Fruit fly (Drosophila melanogaster) whole organism, embryonic: ENCODE measurements around the gene Trim9.

ENCODE experiments used
- Antp ChIP-seq: fragments of 200-800 bp; sonication (Bioruptor generic); optimal IDR thresholded peaks from 3 replicates; lab custom pipeline; 2016; ENCODE audit warnings: missing biosample characterization, missing genetic modification characterization
- Awh ChIP-seq: fragments of 200-800 bp; sonication (Bioruptor generic); IDR thresholded peaks from 2 replicates; pipeline ENCODE4, ENCODE4 v1.3.6; 2022; ENCODE audit warnings: missing biosample characterization, missing genetic modification characterization
- CG10147 ChIP-seq: fragments of 200-800 bp; sonication (Bioruptor generic); optimal IDR thresholded peaks from 2 replicates; lab custom pipeline; 2019; ENCODE audit warnings: missing biosample characterization, mild to moderate bottlenecking, missing genetic modification characterization, moderate library complexity
- CG10267 ChIP-seq: fragments of 200-800 bp; sonication (Bioruptor generic); optimal IDR thresholded peaks from 2 replicates; lab custom pipeline; 2018; ENCODE audit warnings: missing biosample characterization, mild to moderate bottlenecking, missing genetic modification characterization, moderate library complexity
- CG11247 ChIP-seq: fragments of 200-800 bp; sonication (Bioruptor generic); IDR thresholded peaks from 2 replicates; pipeline ENCODE4 v1.3.6; 2022; ENCODE audit warnings: missing biosample characterization, missing genetic modification characterization
- CG11560 ChIP-seq: fragments of 200-800 bp; sonication (Bioruptor generic); IDR thresholded peaks from 3 replicates; pipeline ENCODE4 v1.3.6; 2022; ENCODE audit warnings: missing biosample characterization, missing genetic modification characterization
- CG14050 ChIP-seq: fragments of 200-800 bp; sonication (Bioruptor generic); IDR thresholded peaks from 3 replicates; pipeline ENCODE4 v1.3.6; 2022; ENCODE audit warnings: missing biosample characterization, missing genetic modification characterization
- CG14441 ChIP-seq: fragments of 200-800 bp; sonication (Bioruptor generic); IDR thresholded peaks from 2 replicates; pipeline ENCODE4 v1.3.6; 2022; ENCODE audit warnings: missing biosample characterization, missing genetic modification characterization
- CG14965 ChIP-seq: fragments of 200-800 bp; sonication (Bioruptor generic); optimal IDR thresholded peaks from 2 replicates; lab custom pipeline; 2016; ENCODE audit warnings: missing biosample characterization, missing genetic modification characterization, borderline replicate concordance
- CG15514 ChIP-seq: fragments of 200-800 bp; sonication (Bioruptor generic); optimal IDR thresholded peaks from 3 replicates; lab custom pipeline; 2017; ENCODE audit warnings: missing biosample characterization, missing genetic modification characterization, mild to moderate bottlenecking, moderate library complexity, missing genetic modification reagents
- CG15601 ChIP-seq: fragments of 200-800 bp; sonication (Bioruptor generic); optimal IDR thresholded peaks from 3 replicates; lab custom pipeline; 2019; ENCODE audit warnings: missing biosample characterization, mild to moderate bottlenecking, missing genetic modification characterization, moderate library complexity
- CG16779 ChIP-seq: fragments of 200-800 bp; sonication (Bioruptor generic); IDR thresholded peaks from 2 replicates; pipeline ENCODE4 v1.3.6; 2022; ENCODE audit warnings: missing biosample characterization, missing genetic modification characterization
- CG17361 ChIP-seq: fragments of 200-800 bp; sonication (Bioruptor generic); IDR thresholded peaks from 3 replicates; pipeline ENCODE4 v1.3.6; 2022; ENCODE audit warnings: missing biosample characterization, missing genetic modification characterization
- CG17385 ChIP-seq: fragments of 200-800 bp; sonication (Bioruptor generic); optimal IDR thresholded peaks from 3 replicates; lab custom pipeline; 2018; ENCODE audit warnings: missing biosample characterization, mild to moderate bottlenecking, missing genetic modification characterization
- CG17829 ChIP-seq: fragments of 200-800 bp; optimal IDR thresholded peaks from 2 replicates; lab custom pipeline; 2019; ENCODE audit warnings: missing biosample characterization, mild to moderate bottlenecking, missing genetic modification characterization, moderate library complexity
- CG2199 ChIP-seq: fragments of 200-800 bp; sonication (Bioruptor generic); IDR thresholded peaks from 3 replicates; pipeline ENCODE4 v1.3.6; 2022; ENCODE audit warnings: missing biosample characterization, missing genetic modification characterization
- CG31224 ChIP-seq: fragments of 200-800 bp; sonication (Bioruptor generic); IDR thresholded peaks from 2 replicates; pipeline ENCODE4 v1.3.6; 2022; ENCODE audit warnings: missing biosample characterization, missing genetic modification characterization
- CG7372 ChIP-seq: fragments of 200-800 bp; sonication (Bioruptor generic); IDR thresholded peaks from 2 replicates; pipeline ENCODE4 v1.3.6; 2022; ENCODE audit warnings: missing biosample characterization, missing genetic modification characterization
- CG7556 ChIP-seq: fragments of 200-800 bp; sonication (Bioruptor generic); optimal IDR thresholded peaks from 2 replicates; lab custom pipeline; 2017; ENCODE audit warnings: missing biosample characterization, mild to moderate bottlenecking, missing genetic modification characterization
- CG9817 ChIP-seq: fragments of 200-800 bp; sonication (Bioruptor generic); optimal IDR thresholded peaks from 2 replicates; lab custom pipeline; 2018; ENCODE audit warnings: missing biosample characterization, mild to moderate bottlenecking, missing genetic modification characterization, moderate library complexity
- CG9932 ChIP-seq: fragments of 200-800 bp; sonication (Bioruptor generic); IDR thresholded peaks from 2 replicates; pipeline ENCODE4 v1.3.6; 2022; ENCODE audit warnings: missing biosample characterization, missing genetic modification characterization
- CkIIα-i1 ChIP-seq: fragments of 200-800 bp; sonication (Bioruptor generic); IDR thresholded peaks from 2 replicates; pipeline ENCODE4 v1.3.6; 2022; ENCODE audit warnings: missing biosample characterization, missing genetic modification characterization
- Drgx ChIP-seq: fragments of 200-800 bp; sonication (Bioruptor generic); IDR thresholded peaks from 2 replicates; pipeline ENCODE4 v1.3.6; 2022; ENCODE audit warnings: missing biosample characterization, missing genetic modification characterization
- Gug ChIP-seq: fragments of 200-800 bp; sonication (Bioruptor generic); IDR thresholded peaks from 4 replicates; pipeline ENCODE4 v1.3.6; 2022; ENCODE audit warnings: missing biosample characterization, missing genetic modification characterization
- HHEX ChIP-seq: fragments of 200-800 bp; sonication (Bioruptor generic); optimal IDR thresholded peaks from 3 replicates; lab custom pipeline; 2017; ENCODE audit warnings: missing biosample characterization, mild to moderate bottlenecking, missing genetic modification characterization, missing genetic modification reagents
- Myb ChIP-seq: fragments of 200-800 bp; sonication (Bioruptor generic); optimal IDR thresholded peaks from 2 replicates; lab custom pipeline; 2016; ENCODE audit warnings: missing biosample characterization, missing genetic modification characterization
- Oaz ChIP-seq: fragments of 200-800 bp; sonication (Bioruptor generic); IDR thresholded peaks from 2 replicates; pipeline ENCODE4 v1.3.6; 2022; ENCODE audit warnings: missing biosample characterization, missing genetic modification characterization
- Oli ChIP-seq: fragments of 200-800 bp; sonication (Bioruptor generic); optimal IDR thresholded peaks from 2 replicates; lab custom pipeline; 2018; ENCODE audit warnings: missing biosample characterization, mild to moderate bottlenecking, missing genetic modification characterization, moderate library complexity
- Pdp1 ChIP-seq, 2 experiments: fragments of 200-800 bp; sonication (Bioruptor generic); optimal IDR thresholded peaks; 3 replicates each; lab custom pipeline; 2016; ENCODE audit warnings: missing biosample characterization in 2 of 2, missing genetic modification characterization in 2 of 2, mild to moderate bottlenecking in 1 of 2, moderate library complexity in 1 of 2
- Ptx1 ChIP-seq: fragments of 200-800 bp; sonication (Bioruptor generic); IDR thresholded peaks from 2 replicates; pipeline ENCODE4 v1.3.6; 2022; ENCODE audit warnings: missing biosample characterization, missing genetic modification characterization
- Stat92E ChIP-seq, 3 experiments: fragments of >200 bp in 2 of 3; fragments of 200-800 bp in 1 of 3; sonication (Bioruptor generic) in 1 of 3; optimal IDR thresholded peaks; 2 replicates each; lab custom pipeline; 2017 to 2019; ENCODE audit warnings: missing biosample characterization in 3 of 3, missing genetic modification characterization in 3 of 3, mild to moderate bottlenecking in 1 of 3, moderate library complexity in 1 of 3
- ac ChIP-seq: fragments of 200-800 bp; sonication (Bioruptor generic); optimal IDR thresholded peaks from 3 replicates; lab custom pipeline; 2017; ENCODE audit warnings: missing biosample characterization, mild to moderate bottlenecking, missing genetic modification characterization
- bowl ChIP-seq: fragments of 200-800 bp; sonication (Bioruptor generic); IDR thresholded peaks from 2 replicates; pipeline ENCODE4 v1.3.6; 2022; ENCODE audit warnings: missing biosample characterization, missing genetic modification characterization
- danr ChIP-seq: fragments of 200-800 bp; sonication (Bioruptor generic); IDR thresholded peaks from 2 replicates; pipeline ENCODE4 v1.3.6; 2022; ENCODE audit warnings: missing biosample characterization, missing genetic modification characterization
- gfzf ChIP-seq: fragments of 200-800 bp; sonication (Bioruptor generic); optimal IDR thresholded peaks from 2 replicates; lab custom pipeline; 2016; ENCODE audit warnings: missing biosample characterization, mild to moderate bottlenecking, missing genetic modification characterization, moderate library complexity
- gsb ChIP-seq: fragments of 200-800 bp; sonication (Bioruptor generic); IDR thresholded peaks from 2 replicates; pipeline ENCODE4 v1.3.6; 2022; ENCODE audit warnings: missing biosample characterization, missing genetic modification characterization
- hkb ChIP-seq, 2 experiments: fragments of 200-800 bp in 1 of 2; fragments of >200 bp in 1 of 2; sonication (Bioruptor generic) in 1 of 2; IDR thresholded peaks in 1 of 2; optimal IDR thresholded peaks in 1 of 2; 2 replicates each; pipeline versions ENCODE4 v1.3.6 to Lab custom; 2017 to 2022; ENCODE audit warnings: missing biosample characterization in 1 of 2, missing genetic modification characterization in 1 of 2
- jumu ChIP-seq: fragments of 200-800 bp; sonication (Bioruptor generic); optimal IDR thresholded peaks from 3 replicates; lab custom pipeline; 2016; ENCODE audit warnings: missing biosample characterization, missing genetic modification characterization
- ken ChIP-seq: fragments of 200-800 bp; sonication (Bioruptor generic); IDR thresholded peaks from 3 replicates; pipeline ENCODE4 v1.3.6; 2022; ENCODE audit warnings: missing biosample characterization, missing genetic modification characterization
- klu ChIP-seq: fragments of 200-800 bp; sonication (Bioruptor generic); IDR thresholded peaks from 2 replicates; pipeline ENCODE4 v1.3.6; 2022; ENCODE audit warnings: missing biosample characterization, missing genetic modification characterization
- org-1 ChIP-seq: fragments of 200-800 bp; sonication (Bioruptor generic); optimal IDR thresholded peaks from 2 replicates; lab custom pipeline; 2017; ENCODE audit warnings: missing biosample characterization, missing genetic modification characterization
- pho ChIP-seq: fragments of 200-800 bp; sonication (Bioruptor generic); optimal IDR thresholded peaks from 2 replicates; lab custom pipeline; 2016; ENCODE audit warnings: missing biosample characterization, missing genetic modification characterization
- pnt ChIP-seq: fragments of 200-800 bp; sonication (Bioruptor generic); optimal IDR thresholded peaks from 3 replicates; lab custom pipeline; 2016; ENCODE audit warnings: missing biosample characterization, missing genetic modification characterization
- ranshi ChIP-seq: fragments of 200-800 bp; sonication (Bioruptor generic); IDR thresholded peaks from 2 replicates; pipeline ENCODE4 v1.3.6; 2022; ENCODE audit warnings: missing biosample characterization, missing genetic modification characterization
- so ChIP-seq: fragments of 200-800 bp; sonication (Bioruptor generic); IDR thresholded peaks from 3 replicates; pipeline ENCODE4 v1.3.6; 2022; ENCODE audit warnings: missing biosample characterization, missing genetic modification characterization
- tap ChIP-seq: fragments of 200-800 bp; optimal IDR thresholded peaks from 3 replicates; lab custom pipeline; 2019; ENCODE audit warnings: missing biosample characterization, mild to moderate bottlenecking, missing genetic modification characterization, moderate library complexity
- tna ChIP-seq: fragments of 200-800 bp; sonication (Bioruptor generic); IDR thresholded peaks from 2 replicates; pipeline ENCODE4 v1.3.6; 2022; ENCODE audit warnings: missing biosample characterization, missing genetic modification characterization; ENCODE audit not compliant: partially characterized antibody
- ttk ChIP-seq: fragments of 200-800 bp; sonication (Bioruptor generic); IDR thresholded peaks from 2 replicates; pipeline ENCODE4 v2.1.2; 2022; ENCODE audit warnings: missing biosample characterization, missing genetic modification characterization
- tx ChIP-seq: fragments of 200-800 bp; sonication (Bioruptor generic); optimal IDR thresholded peaks from 2 replicates; lab custom pipeline; 2016; ENCODE audit warnings: missing biosample characterization, missing genetic modification characterization
- wdn ChIP-seq: fragments of 200-800 bp; sonication (Bioruptor generic); IDR thresholded peaks from 2 replicates; pipeline ENCODE4 v1.3.6; 2022; ENCODE audit warnings: missing biosample characterization, missing genetic modification characterization

The Trim9 gene

DNA sequence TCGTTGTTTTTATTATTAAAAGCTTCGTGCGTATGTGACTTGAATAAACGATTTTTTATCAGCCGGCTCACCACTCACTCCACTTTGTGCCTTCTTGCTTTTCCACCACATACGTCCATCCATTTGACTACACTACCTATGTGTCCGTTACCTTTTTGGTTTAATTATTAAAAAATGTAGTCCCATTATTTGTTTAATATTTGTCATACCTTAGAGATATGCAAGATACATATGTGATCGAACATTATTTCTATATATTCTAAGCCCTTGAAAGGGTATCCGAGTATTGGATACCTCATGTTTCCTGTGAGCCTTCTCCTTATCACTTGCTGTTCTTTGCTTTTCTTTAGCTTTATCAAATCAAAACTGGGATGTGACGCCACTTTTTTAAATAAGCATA, 25.5 kb upstream of the Trim9 start (continued):
- TF ChIP-seq CG14050 (GFP tag; lab: Robert Waterston, UW), result peak; percentile 58
- peak; percentile 22; the same call in 1 of the 2 replicates for TF ChIP-seq Awh (GFP tag; lab: Robert Waterston, UW)
- no peak for TF ChIP-seq tna
- TF ChIP-seq tx (GFP tag; lab: Kevin White, UChicago), result no peak
- peak; percentile 45 for TF ChIP-seq CG10147 (GFP tag; lab: Kevin White, UChicago)
- peak; percentile 21 to 37 for TF ChIP-seq Pdp1 (GFP tag; optimal IDR thresholded peaks at IDR 0.05; lab: Kevin White, UChicago)
- TF ChIP-seq ac (GFP tag; lab: Kevin White, UChicago), result no peak
- peak; percentile 50 for TF ChIP-seq CG17829
- TF ChIP-seq CG14441, result peak; percentile 79
- TF ChIP-seq gsb (GFP tag; lab: Robert Waterston, UW), result peak; percentile 55
- peak; percentile 80 for TF ChIP-seq Ptx1 (GFP tag; lab: Robert Waterston, UW)
- TF ChIP-seq ranshi (GFP tag; lab: Robert Waterston, UW), result peak; percentile 53; the same call in 1 of the 2 replicates
- peak; percentile 69 for TF ChIP-seq wdn
- TF ChIP-seq Antp (GFP tag; lab: Kevin White, UChicago), result peak; percentile 23
- TF ChIP-seq Oaz (GFP tag; lab: Robert Waterston, UW), result peak; percentile 73
- TF ChIP-seq ttk (GFP tag; lab: Robert Waterston, UW), result peak; percentile 47; the same call in 1 of the 2 replicates
- TF ChIP-seq Drgx (GFP tag; lab: Robert Waterston, UW), result peak; percentile 75; the same call in 1 of the 2 replicates
- TF ChIP-seq hkb (optimal IDR thresholded peaks at IDR 0.05; lab: Kevin White, UChicago), result no peak
- peak; percentile 73 for TF ChIP-seq hkb (GFP tag; IDR thresholded peaks at IDR 0.05; lab: Robert Waterston, UW)
- peak; percentile 57; the same call in 1 of the 2 replicates for TF ChIP-seq danr (GFP tag; lab: Robert Waterston, UW)
- peak; percentile 37 for TF ChIP-seq Myb (GFP tag; lab: Kevin White, UChicago)
- no peak for TF ChIP-seq CG15601
- peak; percentile 64; the same call in 1 of the 2 replicates for TF ChIP-seq CG7372 (GFP tag; lab: Robert Waterston, UW)
- TF ChIP-seq CG11247, result peak; percentile 44; the same call in 1 of the 2 replicates
- no peak for TF ChIP-seq Stat92E (GFP tag; optimal IDR thresholded peaks at IDR 0.05; lab: Kevin White, UChicago)
- peak; percentile 54 for TF ChIP-seq tap (tag; lab: Kevin White, UChicago)
- peak; percentile 55 for TF ChIP-seq Oli (tag; lab: Kevin White, UChicago)
- TF ChIP-seq jumu (GFP tag; lab: Kevin White, UChicago), result peak; percentile 2
- TF ChIP-seq CG2199 (GFP tag; lab: Robert Waterston, UW), result no peak
- TF ChIP-seq bowl, result peak; percentile 61
- TF ChIP-seq so (GFP tag; lab: Robert Waterston, UW), result peak; percentile 24; the same call in 1 of the 3 replicates
- 0 out of 2 replicates have a peak, but pooled peaks have one; percentile 24 for TF ChIP-seq klu (GFP tag; lab: Robert Waterston, UW)
- TF ChIP-seq CG7556 (GFP tag; lab: Kevin White, UChicago), result peak; percentile 72
- TF ChIP-seq CG17385 (GFP tag; lab: Kevin White, UChicago), result peak; percentile 48
- TF ChIP-seq pho (GFP tag; lab: Kevin White, UChicago), result peak; percentile 31
- no peak for TF ChIP-seq CG16779 (GFP tag; lab: Robert Waterston, UW)
- peak; percentile 65; the same call in 2 of the 3 replicates for TF ChIP-seq ken (GFP tag; lab: Robert Waterston, UW)
- TF ChIP-seq org-1 (GFP tag; lab: Kevin White, UChicago), result peak; percentile 50
- 0 out of 2 replicates have a peak, but pooled peaks have one; percentile 12 for TF ChIP-seq CG9932 (GFP tag; lab: Robert Waterston, UW)
- peak; percentile 60 for TF ChIP-seq HHEX (GFP tag; lab: Kevin White, UChicago)
- TF ChIP-seq CG9817, result peak; percentile 47
- TF ChIP-seq pnt, result peak; percentile 34
- TF ChIP-seq CG15514, result peak; percentile 54
- 0 out of 2 replicates have a peak, but pooled peaks have one; percentile 40 for TF ChIP-seq CG31224 (GFP tag; lab: Robert Waterston, UW)
- TF ChIP-seq CG14965 (GFP tag; lab: Kevin White, UChicago), result no peak
- TF ChIP-seq Gug (GFP tag; lab: Robert Waterston, UW), result peak; percentile 47; the same call in 2 of the 4 replicates
- TF ChIP-seq CG11560, result 0 out of 3 replicates have a peak, but pooled peaks have one; percentile 24
- peak; percentile 48; the same call in 1 of the 3 replicates for TF ChIP-seq CG17361 (GFP tag; lab: Robert Waterston, UW)
- peak; percentile 36 for TF ChIP-seq CG10267 (tag; lab: Kevin White, UChicago)
- TF ChIP-seq gfzf (GFP tag; lab: Kevin White, UChicago), result no peak
- TF ChIP-seq CkIIα-i1 (GFP tag; lab: Robert Waterston, UW), result no peak
